Worm (Caenorhabditis elegans): ENCODE results near the gene Y38H8A.4.

DNA sequence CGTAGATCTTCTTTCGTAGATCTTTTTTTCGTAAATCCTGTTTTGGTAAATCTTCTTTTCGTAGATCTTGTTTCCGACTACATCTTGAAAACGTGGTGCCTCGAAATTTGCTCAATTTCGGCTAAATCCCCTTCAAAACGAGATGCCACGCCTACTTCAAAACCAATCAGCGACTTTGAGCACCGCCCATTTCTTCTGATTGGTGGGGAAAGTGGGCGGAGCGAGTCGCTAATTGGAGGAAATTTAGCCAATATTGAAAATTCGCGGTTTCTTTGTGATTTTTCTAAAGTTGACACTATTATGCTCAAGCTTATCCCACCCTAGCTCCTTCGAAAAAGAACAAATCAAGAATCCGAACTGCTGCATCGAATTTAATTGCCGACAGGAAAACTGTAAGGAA is 15.4 kb upstream of the Y38H8A.4 start:
- TF ChIP-seq daf-19 (GFP tag; conservative IDR thresholded peaks at IDR 0.05) (no peak), nhr-28 (tag; optimal IDR thresholded peaks at IDR 0.05) (no peak), pha-4 (GFP tag; IDR thresholded peaks at IDR 0.05) (no peak), pha-4 (tag; optimal IDR thresholded peaks at IDR 0.05) (no peak), skn-1 (tag; optimal IDR thresholded peaks at IDR 0.05) (no peak), fkh-10 (GFP tag; optimal IDR thresholded peaks at IDR 0.05) (no peak), nhr-42 (GFP tag; IDR thresholded peaks at IDR 0.05) (no peak), ceh-82 (tag; optimal IDR thresholded peaks at IDR 0.05) (no peak), aly-2 (tag; optimal IDR thresholded peaks at IDR 0.05) (no peak), snpc-4 (tag; optimal IDR thresholded peaks at IDR 0.05) (no peak), unc-62 (GFP tag; optimal IDR thresholded peaks at IDR 0.05 in 1 of 2) (peak in 1 of 2 experiments; percentile 53), unc-62 (tag; optimal IDR thresholded peaks at IDR 0.05) (no peak), zfp-3 (GFP tag; conservative IDR thresholded peaks at IDR 0.05) (no peak)
